Worm (Caenorhabditis elegans) whole organism, L1 larva: ENCODE results near the gene F35E8.13.

Experiments used
- blmp-1 ChIP-seq: fragments of 150-350 bp; optimal IDR thresholded peaks from 2 replicates; lab custom pipeline; 2014; ENCODE audit warnings: missing biosample characterization, missing genetic modification characterization
- egl-13 ChIP-seq: sonication (generic microtip); optimal IDR thresholded peaks from 2 replicates; lab custom pipeline; 2016; ENCODE audit warnings: missing genotype, missing genetic modification reagents, missing genetic modification characterization, missing compliant biosample characterization
- lir-3 ChIP-seq: sonication (generic microtip); optimal IDR thresholded peaks from 2 replicates; lab custom pipeline; 2016; ENCODE audit warnings: mild to moderate bottlenecking, missing genetic modification characterization, moderate library complexity, missing compliant biosample characterization; ENCODE audit not compliant: poor library complexity
- mab-9 ChIP-seq: fragments of 200-800 bp; sonication (Bioruptor generic); IDR thresholded peaks from 2 replicates; pipeline ENCODE4 v1.3.6; 2022; ENCODE audit warnings: missing genetic modification reagents, missing genetic modification characterization, missing compliant biosample characterization
- mdl-1 ChIP-seq, 2 experiments: fragments of 150-350 bp; optimal IDR thresholded peaks; 2 replicates each; lab custom pipeline; 2014 to 2017; ENCODE audit warnings: missing biosample characterization in 2 of 2, missing genetic modification characterization in 2 of 2, inconsistent platforms in 1 of 2
- nhr-237 ChIP-seq: fragments of 150-350 bp; optimal IDR thresholded peaks from 2 replicates; lab custom pipeline; 2014; ENCODE audit warnings: missing biosample characterization, missing genetic modification characterization
- nhr-76 ChIP-seq: sonication (generic microtip); optimal IDR thresholded peaks from 2 replicates; lab custom pipeline; 2017; ENCODE audit warnings: missing biosample characterization, missing genetic modification characterization
- zip-4 ChIP-seq: fragments of 200-800 bp; sonication (Bioruptor generic); optimal IDR thresholded peaks from 2 replicates; lab custom pipeline; 2018; ENCODE audit warnings: mild to moderate bottlenecking, missing genetic modification characterization, moderate library complexity, missing compliant biosample characterization

DNA sequence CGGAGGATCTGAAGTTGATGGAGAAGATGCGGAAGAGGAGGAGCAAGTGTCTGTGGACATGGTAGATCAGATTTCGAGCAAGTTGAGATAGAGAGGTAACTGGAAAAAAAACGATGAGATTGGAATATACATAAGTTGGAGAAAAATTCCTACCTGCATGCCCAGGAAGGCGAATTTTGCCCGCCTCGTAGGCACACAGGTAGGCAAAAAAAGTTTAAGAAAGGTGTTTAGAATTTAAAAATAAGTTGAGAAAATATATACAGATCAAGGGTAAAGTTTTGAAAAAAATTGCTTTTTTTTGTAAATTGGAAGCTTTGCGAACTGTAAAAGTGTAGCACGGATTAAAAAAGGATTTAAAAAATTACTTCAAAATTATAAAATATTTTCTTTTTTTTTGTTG is 43.6 kb upstream of the F35E8.13 start, which contains the start of gene nhr-84:
- TF ChIP-seq egl-13 (tag; lab: Kevin White, UChicago) (no peak), nhr-237 (no peak), mdl-1 (tag; optimal IDR thresholded peaks at IDR 0.05; lab: Kevin White, UChicago) (no peak), blmp-1 (tag; lab: Kevin White, UChicago) (no peak), nhr-76 (tag; lab: Kevin White, UChicago) (no peak), zip-4 (GFP tag; lab: Kevin White, UChicago) (no peak), mab-9 (GFP tag; lab: Robert Waterston, UW) (no peak), lir-3 (tag; lab: Kevin White, UChicago) (no peak)
